Worm (Caenorhabditis elegans) whole organism, midembryonic: Measurements from ENCODE around the gene str-172.

Experiments
- T22C8.4 ChIP-seq: fragments of 200-800 bp; sonication (Bioruptor generic); IDR thresholded peaks from 2 replicates; pipeline ENCODE4 v1.3.6; 2022; ENCODE audit warnings: missing genetic modification characterization, missing compliant biosample characterization
- flt-1 ChIP-seq: fragments of 200-800 bp; sonication (Bioruptor generic); IDR thresholded peaks from 2 replicates; pipeline ENCODE4 v1.3.6; 2022; ENCODE audit warnings: missing genetic modification characterization, missing compliant biosample characterization
- klf-2 ChIP-seq: fragments of 200-800 bp; sonication (Bioruptor generic); conservative IDR thresholded peaks from 2 replicates; pipeline ENCODE4 v1.3.6; 2022; ENCODE audit warnings: missing genetic modification reagents, missing genetic modification characterization, missing compliant biosample characterization
- ref-1 ChIP-seq: fragments of 200-800 bp; sonication (Bioruptor generic); conservative IDR thresholded peaks from 2 replicates; pipeline ENCODE4 v1.3.6; 2022; ENCODE audit warnings: missing genetic modification reagents, missing genetic modification characterization, missing compliant biosample characterization
- tab-1 ChIP-seq: fragments of 200-800 bp; sonication (Bioruptor generic); IDR thresholded peaks from 2 replicates; pipeline ENCODE4 v1.3.6; 2022; ENCODE audit warnings: missing genetic modification characterization, missing compliant biosample characterization

ce11 chrIV:4874603-4875002 lies 7.1 kb upstream of the str-172 start, which contains the start of gene str-174:
- no peak for TF ChIP-seq flt-1 (GFP tag; lab: Robert Waterston, UW)
- TF ChIP-seq T22C8.4 = no peak
- TF ChIP-seq tab-1 (GFP tag; lab: Robert Waterston, UW) = no peak
- TF ChIP-seq ref-1 = no peak
- TF ChIP-seq klf-2 (GFP tag; lab: Robert Waterston, UW) = no peak
